Fruit fly (Drosophila melanogaster): ENCODE measurements around the gene tara.
A peak's percentile ranks its signal among the peaks of the same experiment; 100 is the strongest.

The tara gene

DNA sequence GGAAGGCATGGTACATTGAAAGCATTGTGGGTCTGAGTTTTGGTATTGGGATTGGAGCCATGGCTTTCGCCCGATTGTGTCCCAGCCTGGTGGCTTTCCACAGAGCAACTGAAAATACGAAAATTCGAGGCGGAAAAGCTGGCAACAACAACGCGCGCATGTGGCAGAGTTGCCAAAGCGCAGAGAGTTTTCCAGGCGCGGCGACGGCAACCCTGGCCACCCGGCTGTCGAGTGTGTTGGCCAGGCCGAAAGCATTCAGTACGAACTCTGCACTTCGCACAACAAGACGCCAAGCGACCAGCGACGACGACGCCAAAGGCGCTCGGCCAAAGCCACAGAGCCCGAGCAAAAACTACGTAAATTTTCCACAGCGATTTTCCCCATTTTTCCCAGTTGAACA, 309 bp downstream of the tara start (continued):
- no peak for TF ChIP-seq Hr78 (GFP tag; optimal IDR thresholded peaks at IDR 0.05)
- no peak for TF ChIP-seq pita (GFP tag; optimal IDR thresholded peaks at IDR 0.05)
- TF ChIP-seq Spps (tag; optimal IDR thresholded peaks at IDR 0.05), result no peak
- no peak for TF ChIP-seq Optix (GFP tag; IDR thresholded peaks at IDR 0.05)
- no peak for TF ChIP-seq CG9817 (tag; optimal IDR thresholded peaks at IDR 0.05)
- no peak for TF ChIP-seq CG17568 (GFP tag; optimal IDR thresholded peaks at IDR 0.05)
- TF ChIP-seq Chrac-16 (GFP tag; optimal IDR thresholded peaks at IDR 0.05), result no peak
- TF ChIP-seq Fer1 (GFP tag; optimal IDR thresholded peaks at IDR 0.05), result peak; percentile 42
- no peak for TF ChIP-seq Sry-β (GFP tag; optimal IDR thresholded peaks at IDR 0.05)
- no peak for TF ChIP-seq eyg (GFP tag; optimal IDR thresholded peaks at IDR 0.05)
- TF ChIP-seq BtbVII (GFP tag; optimal IDR thresholded peaks at IDR 0.05), result no peak
- no peak for TF ChIP-seq Awh (GFP tag; IDR thresholded peaks at IDR 0.05)
- no peak for TF ChIP-seq CG11695 (GFP tag; IDR thresholded peaks at IDR 0.05)
- no peak for TF ChIP-seq Antp (GFP tag; optimal IDR thresholded peaks at IDR 0.05)
- no peak for TF ChIP-seq tio (GFP tag; optimal IDR thresholded peaks at IDR 0.05)
- no peak for TF ChIP-seq CG30431 (GFP tag; optimal IDR thresholded peaks at IDR 0.05)
- no peak for TF ChIP-seq CG6683 (GFP tag; optimal IDR thresholded peaks at IDR 0.05)
- TF ChIP-seq repo (GFP tag; optimal IDR thresholded peaks at IDR 0.05), result peak; percentile 7
- TF ChIP-seq mirr (GFP tag; optimal IDR thresholded peaks at IDR 0.05), result peak; percentile 2
- TF ChIP-seq CG2116 (GFP tag; optimal IDR thresholded peaks at IDR 0.05), result no peak
- no peak for TF ChIP-seq ATbp (GFP tag; optimal IDR thresholded peaks at IDR 0.05)
- peak; percentile 1 for TF ChIP-seq pb (GFP tag; optimal IDR thresholded peaks at IDR 0.05)
- no peak for TF ChIP-seq D19B (GFP tag; optimal IDR thresholded peaks at IDR 0.05)
- TF ChIP-seq CG1832 (GFP tag; optimal IDR thresholded peaks at IDR 0.05), result no peak
- TF ChIP-seq twi (tag; optimal IDR thresholded peaks at IDR 0.05), result no peak
- no peak for TF ChIP-seq CG17829 (tag; optimal IDR thresholded peaks at IDR 0.05)
- peak; percentile 32 for TF ChIP-seq pzg (GFP tag; optimal IDR thresholded peaks at IDR 0.05)
- peak; percentile 6 for TF ChIP-seq Nf-YC (tag; optimal IDR thresholded peaks at IDR 0.05)
- TF ChIP-seq Med (GFP tag), result peak; percentile 77
- TF ChIP-seq CG4707 (GFP tag; optimal IDR thresholded peaks at IDR 0.05), result no peak
- no peak for TF ChIP-seq Gug (GFP tag; IDR thresholded peaks at IDR 0.05)
- peak; percentile 64 for TF ChIP-seq abd-A (tag; optimal IDR thresholded peaks at IDR 0.05)
- no peak for TF ChIP-seq CG11696 (GFP tag; IDR thresholded peaks at IDR 0.05)
- TF ChIP-seq CG10543 (GFP tag; optimal IDR thresholded peaks at IDR 0.05), result peak; percentile 78
- TF ChIP-seq CG6272 (GFP tag; IDR thresholded peaks at IDR 0.05), result no peak
- TF ChIP-seq ewg (GFP tag; optimal IDR thresholded peaks at IDR 0.05), result peak; percentile 81
- peak; percentile 37 for TF ChIP-seq lab (GFP tag; optimal IDR thresholded peaks at IDR 0.05)
- TF ChIP-seq CG11504 (tag; optimal IDR thresholded peaks at IDR 0.05), result peak; percentile 43
- no peak for TF ChIP-seq CG8388 (GFP tag; optimal IDR thresholded peaks at IDR 0.05)

DNA sequence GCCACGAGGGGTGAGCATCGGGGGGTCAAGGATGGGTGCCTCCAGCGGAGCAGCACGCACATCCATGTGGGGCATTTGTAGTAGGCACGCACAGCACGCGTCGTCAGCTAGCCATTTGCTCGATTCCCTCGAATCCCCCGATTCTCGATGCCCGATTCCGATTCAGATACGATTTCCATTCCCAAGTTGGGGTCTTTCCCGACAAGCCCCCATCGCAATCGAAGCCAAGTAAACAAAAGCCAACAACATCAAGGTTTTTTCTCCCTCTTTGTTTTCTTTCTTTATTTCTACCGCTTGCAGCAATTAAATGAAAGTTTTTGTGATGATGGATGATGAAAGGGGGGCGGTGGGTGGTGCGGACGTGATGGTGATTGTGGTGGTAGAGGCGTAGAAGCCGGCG, 1.6 kb downstream of the tara start:
- TF ChIP-seq al (GFP tag; IDR thresholded peaks at IDR 0.05) (no peak), schlank (tag; optimal IDR thresholded peaks at IDR 0.05) (no peak), Deaf1 (tag; optimal IDR thresholded peaks at IDR 0.05) (peak; percentile 69), HLHmδ (GFP tag; optimal IDR thresholded peaks at IDR 0.05) (peak; percentile 53), sens (GFP tag) (no peak), vfl (GFP tag; optimal IDR thresholded peaks at IDR 0.05) (no peak), CG31365 (tag; optimal IDR thresholded peaks at IDR 0.05) (no peak), CG8924 (tag; optimal IDR thresholded peaks at IDR 0.05) (no peak), lab (GFP tag; optimal IDR thresholded peaks at IDR 0.05) (peak; percentile 17), CG10543 (GFP tag; optimal IDR thresholded peaks at IDR 0.05) (peak; percentile 23), Aef1 (GFP tag; IDR thresholded peaks at IDR 0.05) (no peak), CG5180 (GFP tag; optimal IDR thresholded peaks at IDR 0.05) (peak; percentile 1), Myb (GFP tag; optimal IDR thresholded peaks at IDR 0.05) (no peak), sug (tag; optimal IDR thresholded peaks at IDR 0.05) (peak; percentile 52), abd-A (tag; optimal IDR thresholded peaks at IDR 0.05) (peak; percentile 57), Blimp-1 (GFP tag; optimal IDR thresholded peaks at IDR 0.05) (peak; percentile 89), grn (GFP tag; optimal IDR thresholded peaks at IDR 0.05) (no peak)
